Fruit fly (Drosophila melanogaster): ENCODE data around the gene Tl.

dm6 chr3R:26876851-26877250, 78.0 kb downstream of the Tl start:
- TF ChIP-seq bab1 (GFP tag; optimal IDR thresholded peaks at IDR 0.05) (no peak), Mnt (GFP tag; optimal IDR thresholded peaks at IDR 0.05) (no peak), kay (GFP tag; ENCODE audit: borderline replicate concordance) (no peak), cnc (optimal IDR thresholded peaks at IDR 0.05) (no peak), cic (GFP tag; optimal IDR thresholded peaks at IDR 0.05) (no peak), pad (GFP tag; optimal IDR thresholded peaks at IDR 0.05) (no peak), tj (GFP tag; optimal IDR thresholded peaks at IDR 0.05) (no peak), Crg-1 (GFP tag; optimal IDR thresholded peaks at IDR 0.05) (no peak), CG7045 (GFP tag; optimal IDR thresholded peaks at IDR 0.05) (no peak), Clk (GFP tag; optimal IDR thresholded peaks at IDR 0.05) (no peak), CG11617 (GFP tag; optimal IDR thresholded peaks at IDR 0.05) (no peak), CG12768 (GFP tag; optimal IDR thresholded peaks at IDR 0.05) (no peak), CG1620 (GFP tag; optimal IDR thresholded peaks at IDR 0.05) (no peak)
